Worm (Caenorhabditis elegans) whole organism, mixed stage, embryonic: ENCODE results near the gene B0272.4.
"Not testable (repeated sequence)": the region's sequence is repeated elsewhere in the genome, so short reads cannot be mapped to it uniquely, and the experiment has no call there.

Experiments
- M03D4.4 ChIP-seq: sonication (generic microtip); optimal IDR thresholded peaks from 2 replicates; lab custom pipeline; 2017; ENCODE audit warnings: mild to moderate bottlenecking, missing genetic modification characterization, missing compliant biosample characterization
- bed-3 ChIP-seq: fragments of 200-800 bp; sonication (Bioruptor generic); optimal IDR thresholded peaks from 3 replicates; lab custom pipeline; 2018; ENCODE audit warnings: mild to moderate bottlenecking, missing genetic modification characterization, moderate library complexity, missing compliant biosample characterization
- blmp-1 ChIP-seq: fragments of 150-350 bp; optimal IDR thresholded peaks from 2 replicates; lab custom pipeline; 2014; ENCODE audit warnings: missing biosample characterization, missing genetic modification characterization
- ceh-39 ChIP-seq: fragments of 150-350 bp; optimal IDR thresholded peaks from 2 replicates; lab custom pipeline; 2014; ENCODE audit warnings: missing biosample characterization, missing genetic modification characterization
- ceh-43 ChIP-seq: fragments of 200-800 bp; sonication (Bioruptor generic); optimal IDR thresholded peaks from 2 replicates; lab custom pipeline; 2018; ENCODE audit warnings: mild to moderate bottlenecking, missing genetic modification characterization, moderate library complexity, missing compliant biosample characterization
- ceh-83 ChIP-seq: fragments of 200-800 bp; sonication (Bioruptor generic); optimal IDR thresholded peaks from 2 replicates; lab custom pipeline; 2018; ENCODE audit warnings: mild to moderate bottlenecking, missing genetic modification characterization, missing compliant biosample characterization
- ces-1 ChIP-seq: fragments of 150-350 bp; optimal IDR thresholded peaks from 2 replicates; lab custom pipeline; 2014; ENCODE audit warnings: missing biosample characterization, missing genetic modification reagents, missing genetic modification characterization
- cnd-1 ChIP-seq: fragments of 200-800 bp; sonication (Bioruptor generic); optimal IDR thresholded peaks from 2 replicates; lab custom pipeline; 2018; ENCODE audit warnings: mild to moderate bottlenecking, missing genetic modification characterization, missing compliant biosample characterization
- drap-1 ChIP-seq: fragments of 200-800 bp; sonication (Bioruptor generic); optimal IDR thresholded peaks from 3 replicates; lab custom pipeline; 2018; ENCODE audit warnings: mild to moderate bottlenecking, missing genetic modification characterization, missing compliant biosample characterization
- elt-1 ChIP-seq: sonication (generic microtip); optimal IDR thresholded peaks from 2 replicates; lab custom pipeline; 2017; ENCODE audit warnings: missing genetic modification characterization, mild to moderate bottlenecking, missing compliant biosample characterization, antibody characterized with exemption, moderate library complexity, borderline replicate concordance; ENCODE audit not compliant: insufficient read depth
- elt-3 ChIP-seq: fragments of 150-350 bp; optimal IDR thresholded peaks from 2 replicates; lab custom pipeline; 2014; ENCODE audit warnings: missing biosample characterization, missing genetic modification characterization
- flh-1 ChIP-seq: fragments of 200-800 bp; sonication (Bioruptor generic); optimal IDR thresholded peaks from 2 replicates; lab custom pipeline; 2018; ENCODE audit warnings: mild to moderate bottlenecking, missing genetic modification characterization, moderate library complexity, missing compliant biosample characterization
- ham-2 ChIP-seq: fragments of 200-800 bp; sonication (Bioruptor generic); optimal IDR thresholded peaks from 2 replicates; lab custom pipeline; 2018; ENCODE audit warnings: mild to moderate bottlenecking, missing genetic modification characterization, missing compliant biosample characterization
- hlh-1 ChIP-seq: fragments of 150-350 bp; optimal IDR thresholded peaks from 2 replicates; lab custom pipeline; 2014; ENCODE audit warnings: missing biosample characterization, missing genetic modification reagents, missing genetic modification characterization
- lin-13 ChIP-seq: fragments of 150-350 bp; optimal IDR thresholded peaks from 2 replicates; lab custom pipeline; 2014; ENCODE audit warnings: missing biosample characterization, missing genetic modification characterization
- lin-32 ChIP-seq: fragments of 200-800 bp; sonication (Bioruptor generic); optimal IDR thresholded peaks from 2 replicates; lab custom pipeline; 2018; ENCODE audit warnings: mild to moderate bottlenecking, missing genetic modification characterization, missing compliant biosample characterization
- lsy-2 ChIP-seq: fragments of 150-350 bp; optimal IDR thresholded peaks from 2 replicates; lab custom pipeline; 2014; ENCODE audit warnings: missing biosample characterization, missing genetic modification characterization
- mab-5 ChIP-seq: fragments of 150-350 bp; optimal IDR thresholded peaks from 2 replicates; lab custom pipeline; 2014; ENCODE audit warnings: missing biosample characterization, missing genetic modification characterization
- mep-1 ChIP-seq: fragments of 150-350 bp; optimal IDR thresholded peaks from 2 replicates; lab custom pipeline; 2017; ENCODE audit warnings: missing biosample characterization, missing genetic modification reagents, missing genetic modification characterization, inconsistent platforms
- mls-2 ChIP-seq: sonication (generic microtip); optimal IDR thresholded peaks from 2 replicates; lab custom pipeline; 2016; ENCODE audit warnings: mild to moderate bottlenecking, missing genetic modification characterization, moderate library complexity, missing compliant biosample characterization
- nhr-12 ChIP-seq: fragments of 150-350 bp; optimal IDR thresholded peaks from 2 replicates; lab custom pipeline; 2014; ENCODE audit warnings: missing biosample characterization, missing genetic modification characterization
- nhr-2 ChIP-seq: fragments of 150-350 bp; optimal IDR thresholded peaks from 2 replicates; lab custom pipeline; 2014; ENCODE audit warnings: missing biosample characterization, missing genetic modification characterization
- nhr-237 ChIP-seq: fragments of 150-350 bp; optimal IDR thresholded peaks from 2 replicates; lab custom pipeline; 2014; ENCODE audit warnings: missing biosample characterization, missing genetic modification characterization
- nhr-28 ChIP-seq: fragments of 150-350 bp; optimal IDR thresholded peaks from 2 replicates; lab custom pipeline; 2014; ENCODE audit warnings: missing biosample characterization, missing genetic modification characterization
- nhr-76 ChIP-seq: sonication (generic microtip); optimal IDR thresholded peaks from 2 replicates; lab custom pipeline; 2017; ENCODE audit warnings: missing biosample characterization, missing genetic modification characterization
- pha-4 ChIP-seq: fragments of 150-350 bp; optimal IDR thresholded peaks from 2 replicates; lab custom pipeline; 2018; ENCODE audit warnings: missing biosample characterization, missing genetic modification reagents, missing genetic modification characterization
- sem-2 ChIP-seq: fragments of 200-800 bp; sonication (Bioruptor generic); optimal IDR thresholded peaks from 2 replicates; lab custom pipeline; 2018; ENCODE audit warnings: mild to moderate bottlenecking, missing genetic modification characterization, missing compliant biosample characterization
- snpc-4 ChIP-seq: fragments of 150-350 bp; optimal IDR thresholded peaks from 2 replicates; lab custom pipeline; 2014; ENCODE audit warnings: missing biosample characterization, missing genetic modification characterization
- sptf-1 ChIP-seq: sonication (generic microtip); optimal IDR thresholded peaks from 2 replicates; lab custom pipeline; 2017; ENCODE audit warnings: mild to moderate bottlenecking, missing genetic modification characterization, moderate library complexity, missing compliant biosample characterization
- tbx-8 ChIP-seq: fragments of 200-800 bp; sonication (Bioruptor generic); optimal IDR thresholded peaks from 2 replicates; lab custom pipeline; 2018; ENCODE audit warnings: mild to moderate bottlenecking, missing genetic modification characterization, moderate library complexity, missing compliant biosample characterization
- unc-120 ChIP-seq: sonication (generic microtip); optimal IDR thresholded peaks from 2 replicates; lab custom pipeline; 2017; ENCODE audit warnings: missing genetic modification characterization, missing compliant biosample characterization; ENCODE audit not compliant: poor library complexity, severe bottlenecking
- unc-39 ChIP-seq: fragments of 150-350 bp; optimal IDR thresholded peaks from 2 replicates; lab custom pipeline; 2014; ENCODE audit warnings: missing biosample characterization, missing genetic modification characterization
- unc-62 ChIP-seq: fragments of 150-350 bp; optimal IDR thresholded peaks from 2 replicates; lab custom pipeline; 2014; ENCODE audit warnings: missing biosample characterization, missing genetic modification reagents, missing genetic modification characterization
- zip-8 ChIP-seq: fragments of 150-350 bp; optimal IDR thresholded peaks from 2 replicates; lab custom pipeline; 2014; ENCODE audit warnings: missing biosample characterization, missing genetic modification characterization
- ztf-11 ChIP-seq: fragments of 150-350 bp; optimal IDR thresholded peaks from 2 replicates; lab custom pipeline; 2014; ENCODE audit warnings: missing biosample characterization, missing genetic modification characterization

The B0272.4 gene

ce11 chrX:9463045-9463444 lies 34.8 kb downstream of the B0272.4 start, which contains the start of gene ZK899.6:
Gene ZK899.6, plus strand, starts transcription at chrX:9463345.
- not testable (repeated sequence) for TF ChIP-seq sptf-1; nhr-237 (tag; lab: Kevin White, UChicago); sem-2 (GFP tag; lab: Kevin White, UChicago)

- TF ChIP-seq M03D4.4 (tag; lab: Kevin White, UChicago): peak; percentile 48
- no peak for TF ChIP-seq ham-2 (GFP tag; lab: Kevin White, UChicago)
- peak; percentile 86 for TF ChIP-seq ztf-11
- TF ChIP-seq mab-5 (tag; lab: Kevin White, UChicago): peak; percentile 92
- no peak for TF ChIP-seq lin-13
- peak; percentile 85 for TF ChIP-seq drap-1 (GFP tag; lab: Kevin White, UChicago)
- no peak for TF ChIP-seq ceh-43 (GFP tag; lab: Kevin White, UChicago)
- no peak for TF ChIP-seq ceh-83 (GFP tag; lab: Kevin White, UChicago)
- peak; percentile 13 for TF ChIP-seq lin-32 (GFP tag; lab: Kevin White, UChicago)
- TF ChIP-seq unc-39: no peak
- TF ChIP-seq nhr-76 (tag; lab: Kevin White, UChicago): no peak
- peak; percentile 37 for TF ChIP-seq mls-2 (tag; lab: Kevin White, UChicago)
- no peak for TF ChIP-seq zip-8 (tag; lab: Kevin White, UChicago)
- TF ChIP-seq sem-2 (GFP tag; lab: Kevin White, UChicago): no peak
- peak; percentile 95 for TF ChIP-seq elt-3 (tag; lab: Kevin White, UChicago)
- peak; percentile 29 for TF ChIP-seq tbx-8 (GFP tag; lab: Kevin White, UChicago)
- TF ChIP-seq flh-1 (GFP tag; lab: Kevin White, UChicago): no peak
- peak; percentile 54 for TF ChIP-seq blmp-1 (tag; lab: Kevin White, UChicago)
- TF ChIP-seq ces-1 (GFP tag; lab: Kevin White, UChicago): peak; percentile 98
- TF ChIP-seq lsy-2 (tag; lab: Kevin White, UChicago): peak; percentile 88
- no peak for TF ChIP-seq snpc-4
- peak; percentile 69 for TF ChIP-seq nhr-12
- TF ChIP-seq ceh-39 (tag; lab: Kevin White, UChicago): peak; percentile 82
- TF ChIP-seq sptf-1: peak; percentile 74
- peak; percentile 91 for TF ChIP-seq unc-62 (GFP tag; lab: Kevin White, UChicago)
- TF ChIP-seq unc-120: peak; percentile 65
- TF ChIP-seq mep-1 (tag; lab: Kevin White, UChicago): peak; percentile 79
- peak; percentile 53 for TF ChIP-seq nhr-2 (tag; lab: Kevin White, UChicago)
- TF ChIP-seq hlh-1: peak; percentile 55
- peak; percentile 83 for TF ChIP-seq pha-4 (tag; lab: Kevin White, UChicago)
- peak; percentile 78 for TF ChIP-seq nhr-28 (tag; lab: Kevin White, UChicago)
- TF ChIP-seq elt-1 (tag; lab: Kevin White, UChicago): no peak
- TF ChIP-seq cnd-1 (tag; lab: Kevin White, UChicago): peak; percentile 55
- no peak for TF ChIP-seq bed-3 (GFP tag; lab: Kevin White, UChicago)
- peak; percentile 99 for TF ChIP-seq nhr-237 (tag; lab: Kevin White, UChicago)
Measured at ce11 chrX:9465722-9466132, 37.5 kb downstream of the B0272.4 start.

ce11 chrX:9467573-9467972 lies 39.3 kb downstream of the B0272.4 start:
- TF ChIP-seq nhr-12: no peak
- TF ChIP-seq ceh-39 (tag; lab: Kevin White, UChicago): peak; percentile 5
- TF ChIP-seq mab-5 (tag; lab: Kevin White, UChicago): no peak
- peak; percentile 91 for TF ChIP-seq M03D4.4 (tag; lab: Kevin White, UChicago)
- no peak for TF ChIP-seq nhr-2 (tag; lab: Kevin White, UChicago)
- TF ChIP-seq lin-32 (GFP tag; lab: Kevin White, UChicago): peak; percentile 86
- peak; percentile 61 for TF ChIP-seq lsy-2 (tag; lab: Kevin White, UChicago)
- TF ChIP-seq lin-13: peak; percentile 33
- peak; percentile 77 for TF ChIP-seq nhr-237 (tag; lab: Kevin White, UChicago)
- TF ChIP-seq sptf-1: peak; percentile 93
- TF ChIP-seq mep-1 (tag; lab: Kevin White, UChicago): peak; percentile 35
- peak; percentile 90 for TF ChIP-seq ceh-43 (GFP tag; lab: Kevin White, UChicago)
- peak; percentile 54 for TF ChIP-seq ces-1 (GFP tag; lab: Kevin White, UChicago)
- peak; percentile 76 for TF ChIP-seq flh-1 (GFP tag; lab: Kevin White, UChicago)
- TF ChIP-seq nhr-76 (tag; lab: Kevin White, UChicago): no peak
- peak; percentile 78 for TF ChIP-seq sem-2 (GFP tag; lab: Kevin White, UChicago)
- peak; percentile 90 for TF ChIP-seq tbx-8 (GFP tag; lab: Kevin White, UChicago)
- TF ChIP-seq ztf-11: peak; percentile 44
- peak; percentile 89 for TF ChIP-seq cnd-1 (tag; lab: Kevin White, UChicago)
- peak; percentile 91 for TF ChIP-seq ceh-83 (GFP tag; lab: Kevin White, UChicago)
- peak; percentile 87 for TF ChIP-seq bed-3 (GFP tag; lab: Kevin White, UChicago)
- peak; percentile 50 for TF ChIP-seq nhr-28 (tag; lab: Kevin White, UChicago)
- TF ChIP-seq ham-2 (GFP tag; lab: Kevin White, UChicago): peak; percentile 83
- peak; percentile 79 for TF ChIP-seq pha-4 (tag; lab: Kevin White, UChicago)
- peak; percentile 92 for TF ChIP-seq unc-120
- TF ChIP-seq unc-62 (GFP tag; lab: Kevin White, UChicago): peak; percentile 71
- peak; percentile 91 for TF ChIP-seq mls-2 (tag; lab: Kevin White, UChicago)
- TF ChIP-seq hlh-1: peak; percentile 58
- no peak for TF ChIP-seq blmp-1 (tag; lab: Kevin White, UChicago)
- peak; percentile 92 for TF ChIP-seq drap-1 (GFP tag; lab: Kevin White, UChicago)
- TF ChIP-seq elt-3 (tag; lab: Kevin White, UChicago): no peak
- no peak for TF ChIP-seq elt-1 (tag; lab: Kevin White, UChicago)
